Worm (Caenorhabditis elegans): ENCODE results near the gene F13A7.12.

DNA sequence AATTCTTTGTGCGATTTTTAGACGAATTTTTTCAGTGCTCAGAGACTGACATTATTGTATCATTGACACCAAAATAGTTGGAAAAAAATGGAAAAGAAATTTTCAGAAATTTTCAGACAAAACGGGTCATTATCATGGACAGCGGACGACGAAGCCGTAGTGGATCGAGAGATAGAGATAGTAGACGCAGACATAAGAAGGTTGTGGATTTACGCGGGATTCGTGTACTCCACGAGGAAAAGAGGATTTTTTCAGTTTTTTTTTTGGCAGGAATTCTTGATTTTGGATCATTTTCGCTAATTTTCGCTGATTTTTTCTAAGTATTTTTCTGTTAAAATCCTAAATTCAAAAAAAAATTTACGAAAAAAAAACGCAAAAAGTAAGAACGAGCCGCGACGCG is 28.3 kb upstream of the F13A7.12 start, which contains the start of gene W08G11.3:
- TF ChIP-seq skn-1 (tag; optimal IDR thresholded peaks at IDR 0.05) = no peak
- TF ChIP-seq ama-1 (optimal IDR thresholded peaks at IDR 0.05) = no peak
- no peak for TF ChIP-seq elt-3 (tag; optimal IDR thresholded peaks at IDR 0.05)
- TF ChIP-seq sea-2 (GFP tag; optimal IDR thresholded peaks at IDR 0.05) = no peak
- TF ChIP-seq nhr-77 (tag; optimal IDR thresholded peaks at IDR 0.05) = no peak
